Worm (Caenorhabditis elegans) whole organism, mixed stage, embryonic: ENCODE results near the gene mdh-1.

Source experiments
- ceh-43 ChIP-seq: fragments of 200-800 bp; sonication (Bioruptor generic); optimal IDR thresholded peaks from 2 replicates; lab custom pipeline; 2018; ENCODE audit warnings: mild to moderate bottlenecking, missing genetic modification characterization, moderate library complexity, missing compliant biosample characterization
- ceh-83 ChIP-seq: fragments of 200-800 bp; sonication (Bioruptor generic); optimal IDR thresholded peaks from 2 replicates; lab custom pipeline; 2018; ENCODE audit warnings: mild to moderate bottlenecking, missing genetic modification characterization, missing compliant biosample characterization
- ces-1 ChIP-seq: fragments of 150-350 bp; optimal IDR thresholded peaks from 2 replicates; lab custom pipeline; 2014; ENCODE audit warnings: missing biosample characterization, missing genetic modification reagents, missing genetic modification characterization
- cnd-1 ChIP-seq: fragments of 200-800 bp; sonication (Bioruptor generic); optimal IDR thresholded peaks from 2 replicates; lab custom pipeline; 2018; ENCODE audit warnings: mild to moderate bottlenecking, missing genetic modification characterization, missing compliant biosample characterization
- elt-1 ChIP-seq: sonication (generic microtip); optimal IDR thresholded peaks from 2 replicates; lab custom pipeline; 2017; ENCODE audit warnings: missing genetic modification characterization, mild to moderate bottlenecking, missing compliant biosample characterization, antibody characterized with exemption, moderate library complexity, borderline replicate concordance; ENCODE audit not compliant: insufficient read depth
- elt-3 ChIP-seq: fragments of 150-350 bp; optimal IDR thresholded peaks from 2 replicates; lab custom pipeline; 2014; ENCODE audit warnings: missing biosample characterization, missing genetic modification characterization
- ham-2 ChIP-seq: fragments of 200-800 bp; sonication (Bioruptor generic); optimal IDR thresholded peaks from 2 replicates; lab custom pipeline; 2018; ENCODE audit warnings: mild to moderate bottlenecking, missing genetic modification characterization, missing compliant biosample characterization
- hlh-1 ChIP-seq: fragments of 150-350 bp; optimal IDR thresholded peaks from 2 replicates; lab custom pipeline; 2014; ENCODE audit warnings: missing biosample characterization, missing genetic modification reagents, missing genetic modification characterization
- lin-13 ChIP-seq: fragments of 150-350 bp; optimal IDR thresholded peaks from 2 replicates; lab custom pipeline; 2014; ENCODE audit warnings: missing biosample characterization, missing genetic modification characterization
- lin-32 ChIP-seq: fragments of 200-800 bp; sonication (Bioruptor generic); optimal IDR thresholded peaks from 2 replicates; lab custom pipeline; 2018; ENCODE audit warnings: mild to moderate bottlenecking, missing genetic modification characterization, missing compliant biosample characterization
- lsy-2 ChIP-seq: fragments of 150-350 bp; optimal IDR thresholded peaks from 2 replicates; lab custom pipeline; 2014; ENCODE audit warnings: missing biosample characterization, missing genetic modification characterization
- mep-1 ChIP-seq: fragments of 150-350 bp; optimal IDR thresholded peaks from 2 replicates; lab custom pipeline; 2017; ENCODE audit warnings: missing biosample characterization, missing genetic modification reagents, missing genetic modification characterization, inconsistent platforms
- mls-2 ChIP-seq: sonication (generic microtip); optimal IDR thresholded peaks from 2 replicates; lab custom pipeline; 2016; ENCODE audit warnings: mild to moderate bottlenecking, missing genetic modification characterization, moderate library complexity, missing compliant biosample characterization
- nhr-12 ChIP-seq: fragments of 150-350 bp; optimal IDR thresholded peaks from 2 replicates; lab custom pipeline; 2014; ENCODE audit warnings: missing biosample characterization, missing genetic modification characterization
- nhr-237 ChIP-seq: fragments of 150-350 bp; optimal IDR thresholded peaks from 2 replicates; lab custom pipeline; 2014; ENCODE audit warnings: missing biosample characterization, missing genetic modification characterization
- nhr-28 ChIP-seq: fragments of 150-350 bp; optimal IDR thresholded peaks from 2 replicates; lab custom pipeline; 2014; ENCODE audit warnings: missing biosample characterization, missing genetic modification characterization
- nhr-76 ChIP-seq: sonication (generic microtip); optimal IDR thresholded peaks from 2 replicates; lab custom pipeline; 2017; ENCODE audit warnings: missing biosample characterization, missing genetic modification characterization
- sem-2 ChIP-seq: fragments of 200-800 bp; sonication (Bioruptor generic); optimal IDR thresholded peaks from 2 replicates; lab custom pipeline; 2018; ENCODE audit warnings: mild to moderate bottlenecking, missing genetic modification characterization, missing compliant biosample characterization
- snpc-4 ChIP-seq: fragments of 150-350 bp; optimal IDR thresholded peaks from 2 replicates; lab custom pipeline; 2014; ENCODE audit warnings: missing biosample characterization, missing genetic modification characterization
- sptf-1 ChIP-seq: sonication (generic microtip); optimal IDR thresholded peaks from 2 replicates; lab custom pipeline; 2017; ENCODE audit warnings: mild to moderate bottlenecking, missing genetic modification characterization, moderate library complexity, missing compliant biosample characterization
- unc-120 ChIP-seq: sonication (generic microtip); optimal IDR thresholded peaks from 2 replicates; lab custom pipeline; 2017; ENCODE audit warnings: missing genetic modification characterization, missing compliant biosample characterization; ENCODE audit not compliant: poor library complexity, severe bottlenecking
- unc-39 ChIP-seq: fragments of 150-350 bp; optimal IDR thresholded peaks from 2 replicates; lab custom pipeline; 2014; ENCODE audit warnings: missing biosample characterization, missing genetic modification characterization
- unc-62 ChIP-seq: fragments of 150-350 bp; optimal IDR thresholded peaks from 2 replicates; lab custom pipeline; 2014; ENCODE audit warnings: missing biosample characterization, missing genetic modification reagents, missing genetic modification characterization
- zip-8 ChIP-seq: fragments of 150-350 bp; optimal IDR thresholded peaks from 2 replicates; lab custom pipeline; 2014; ENCODE audit warnings: missing biosample characterization, missing genetic modification characterization
- ztf-11 ChIP-seq: fragments of 150-350 bp; optimal IDR thresholded peaks from 2 replicates; lab custom pipeline; 2014; ENCODE audit warnings: missing biosample characterization, missing genetic modification characterization

mdh-1 gene

ce11 chrV:6517305-6518224 lies 1.2 kb upstream of the mdh-1 start:
- TF ChIP-seq unc-120, result peak; percentile 2
- no peak for TF ChIP-seq nhr-76 (tag; lab: Kevin White, UChicago)
- TF ChIP-seq zip-8 (tag; lab: Kevin White, UChicago), result no peak
- TF ChIP-seq hlh-1 (tag; lab: Kevin White, UChicago), result peak; percentile 20

DNA sequence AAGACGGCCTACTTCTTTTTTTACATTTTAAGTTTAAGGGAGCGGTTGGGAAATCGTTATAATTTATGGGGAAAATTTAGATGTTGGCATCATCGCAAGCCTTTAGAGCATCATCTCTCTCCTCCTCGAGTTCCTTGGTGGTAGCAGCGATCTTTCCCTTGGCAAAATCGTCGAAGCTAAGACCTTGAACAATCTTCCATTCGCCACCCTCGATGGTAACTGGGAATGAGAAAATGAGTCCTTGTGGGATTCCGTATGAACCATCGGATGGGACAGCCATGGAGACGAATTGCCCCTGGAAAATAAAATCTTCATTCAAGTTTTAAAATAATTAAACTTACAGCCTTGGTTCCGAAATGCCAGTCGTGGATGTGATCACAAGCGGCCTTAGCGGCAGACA lies 982 bp downstream of the mdh-1 start:
- TF ChIP-seq ces-1 (no peak), elt-3 (tag; lab: Kevin White, UChicago) (no peak), ceh-43 (GFP tag; lab: Kevin White, UChicago) (no peak), ceh-83 (no peak), zip-8 (tag; lab: Kevin White, UChicago) (no peak), mep-1 (tag; lab: Kevin White, UChicago) (no peak), unc-62 (GFP tag; lab: Kevin White, UChicago) (no peak), mls-2 (no peak), snpc-4 (tag; lab: Kevin White, UChicago) (no peak), unc-39 (tag; lab: Kevin White, UChicago) (no peak), hlh-1 (tag; lab: Kevin White, UChicago) (no peak), nhr-237 (tag; lab: Kevin White, UChicago) (no peak)

ce11 chrV:6514887-6515324 lies 1.4 kb downstream of the mdh-1 start, which contains the start of gene dpy-11:
Gene dpy-11, minus strand, starts transcription at chrV:6515240.
- TF ChIP-seq ztf-11 (no peak), sptf-1 (tag; lab: Kevin White, UChicago) (no peak), elt-3 (tag; lab: Kevin White, UChicago) (no peak), nhr-237 (tag; lab: Kevin White, UChicago) (no peak), lin-13 (no peak), cnd-1 (tag; lab: Kevin White, UChicago) (no peak), unc-62 (GFP tag; lab: Kevin White, UChicago) (no peak), ces-1 (no peak)

ce11 chrV:6513786-6514430 lies 2.4 kb downstream of the mdh-1 start:
- no peak for TF ChIP-seq hlh-1 (tag; lab: Kevin White, UChicago)
- TF ChIP-seq ces-1, result no peak

DNA sequence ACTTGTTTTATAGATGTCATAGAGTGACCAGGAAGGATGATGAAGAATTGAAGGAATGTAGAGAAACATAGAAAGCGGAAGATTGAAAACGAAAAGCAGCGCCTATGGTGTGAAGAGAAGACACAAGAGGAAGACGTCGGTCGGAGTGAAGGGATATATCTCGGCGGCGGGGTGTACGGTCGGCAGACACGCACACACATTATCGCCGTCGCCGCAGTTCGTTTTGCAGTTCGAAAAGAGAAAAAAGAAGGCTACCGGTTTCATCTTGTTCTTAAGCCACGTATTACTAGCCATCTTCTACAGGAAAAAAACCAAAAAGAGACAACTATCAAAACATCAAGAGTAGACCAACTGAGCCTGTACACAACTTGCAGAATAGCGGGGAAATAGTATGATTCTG lies 3.0 kb downstream of the mdh-1 start:
- TF ChIP-seq ham-2 (GFP tag; lab: Kevin White, UChicago) (peak; percentile 29), lsy-2 (tag; lab: Kevin White, UChicago) (no peak)
- TF ChIP-seq, all 35 proteins: peak for 1

ce11 chrV:6511121-6511520 lies 5.2 kb downstream of the mdh-1 start, which contains the start of gene ubh-1:
Gene ubh-1, minus strand, starts transcription at chrV:6511409.
- TF ChIP-seq ztf-11 (no peak), unc-120 (no peak), nhr-28 (no peak), sem-2 (GFP tag; lab: Kevin White, UChicago) (no peak), unc-39 (tag; lab: Kevin White, UChicago) (no peak), zip-8 (tag; lab: Kevin White, UChicago) (no peak), lin-32 (GFP tag; lab: Kevin White, UChicago) (no peak), elt-1 (tag; lab: Kevin White, UChicago) (no peak), nhr-12 (tag; lab: Kevin White, UChicago) (no peak), lsy-2 (tag; lab: Kevin White, UChicago) (no peak), cnd-1 (tag; lab: Kevin White, UChicago) (no peak), nhr-76 (tag; lab: Kevin White, UChicago) (no peak)
- TF ChIP-seq, all 35 proteins: peak for 0
